Worm (Caenorhabditis elegans) whole organism, L4/young adult: ENCODE results near the gene rbd-1.

ENCODE experiments used
- W03F9.2 ChIP-seq: fragments of 150-350 bp; optimal IDR thresholded peaks from 2 replicates; lab custom pipeline; 2014; ENCODE audit warnings: missing biosample characterization, missing genetic modification characterization
- him-1 ChIP-seq: sonication (generic microtip); optimal IDR thresholded peaks from 2 replicates; lab custom pipeline; 2016; ENCODE audit warnings: missing genotype, missing genetic modification reagents, missing genetic modification characterization, missing compliant biosample characterization

DNA sequence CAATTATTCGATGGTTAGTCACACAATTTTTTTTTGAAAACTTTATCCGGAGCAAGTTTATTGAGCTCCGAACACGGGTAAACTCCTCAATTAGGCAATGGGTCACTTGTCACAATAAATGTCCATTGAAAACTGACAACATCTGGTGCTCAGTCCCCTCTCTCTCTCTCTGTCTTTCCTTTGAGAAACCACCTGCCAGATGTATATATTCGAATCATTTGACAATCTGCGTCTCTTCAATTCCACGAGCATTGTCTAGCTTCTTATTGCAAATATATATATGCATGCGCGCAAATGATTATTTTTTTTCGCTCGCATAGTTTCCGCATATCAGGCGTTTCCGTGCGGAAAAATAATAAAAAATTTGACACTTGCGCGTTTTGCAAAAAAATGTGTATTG, 39.0 kb upstream of the rbd-1 start:
- TF ChIP-seq W03F9.2 (no peak), him-1 (no peak)
